Worm (Caenorhabditis elegans): ENCODE measurements around the gene nhr-80.

DNA sequence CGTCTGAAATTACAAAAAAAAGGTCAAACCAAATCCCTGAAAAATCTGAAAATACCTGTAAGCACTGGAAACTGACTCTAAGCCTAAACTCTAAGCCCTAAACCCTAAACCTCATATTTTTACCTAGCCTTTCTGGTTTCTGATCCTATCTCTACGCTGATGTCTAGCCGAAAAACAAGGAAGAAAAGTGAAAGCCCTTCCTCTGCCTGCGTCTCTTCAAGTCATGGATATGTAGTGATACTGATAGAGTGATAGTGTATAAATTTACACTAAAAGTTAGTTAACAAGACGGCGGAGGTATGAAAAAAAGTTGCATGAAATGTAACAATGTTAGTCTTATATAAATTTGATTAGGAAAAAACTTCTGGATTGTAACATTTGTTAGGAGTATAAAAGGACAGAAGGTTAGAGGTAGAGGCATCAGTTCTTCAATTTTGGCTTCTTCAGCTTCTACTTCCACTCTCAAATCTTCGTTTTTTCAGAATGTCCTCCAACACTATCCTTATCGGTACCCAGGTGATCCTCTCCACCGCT, 26.0 kb upstream of the nhr-80 start, which contains the start of gene col-88:
- TF ChIP-seq egl-27 (tag; optimal IDR thresholded peaks at IDR 0.05) (no peak), nhr-76 (tag; optimal IDR thresholded peaks at IDR 0.05) (no peak), daf-12 (tag; optimal IDR thresholded peaks at IDR 0.05) (no peak), unc-62 (GFP tag; optimal IDR thresholded peaks at IDR 0.05 in 1 of 2) (no peak), unc-62 (tag; optimal IDR thresholded peaks at IDR 0.05) (no peak), aly-2 (tag; optimal IDR thresholded peaks at IDR 0.05) (no peak), nhr-111 (GFP tag; optimal IDR thresholded peaks at IDR 0.05) (no peak), spr-1 (tag; optimal IDR thresholded peaks at IDR 0.05) (no peak), skn-1 (tag; optimal IDR thresholded peaks at IDR 0.05) (no peak), F44E2.7 (GFP tag; IDR thresholded peaks at IDR 0.05) (no peak), spr-3 (GFP tag; optimal IDR thresholded peaks at IDR 0.05) (no peak)

Data from whole organism, L4 larva.